Fruit fly (Drosophila melanogaster): ENCODE measurements around the gene CCT7.

DNA sequence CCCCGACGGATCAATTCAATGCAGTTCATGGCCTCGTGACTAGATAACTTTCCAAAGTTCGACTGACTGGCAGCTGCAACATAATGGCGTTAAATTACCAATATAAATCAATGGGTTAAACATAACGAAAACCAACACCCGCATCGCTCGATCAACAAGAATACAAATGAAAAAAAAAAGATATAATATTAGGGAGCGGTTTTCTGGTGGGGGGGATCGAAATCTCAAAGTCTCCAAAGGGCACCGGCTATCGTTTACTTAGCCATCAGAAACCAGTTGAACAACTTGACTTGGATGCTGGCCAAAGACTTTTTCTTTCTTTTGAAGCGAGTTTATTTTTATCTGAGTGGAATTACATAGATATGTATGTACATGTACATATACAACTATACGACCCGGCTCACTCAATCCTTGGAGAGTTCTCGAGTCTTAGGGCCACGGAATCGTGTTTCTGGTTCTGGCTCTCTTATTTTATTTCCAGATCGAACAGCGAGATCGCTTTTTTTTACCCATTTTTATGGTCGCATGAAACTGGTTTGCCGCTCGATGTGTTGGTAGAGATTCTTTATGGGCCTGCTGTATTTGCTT, 53.3 kb downstream of the CCT7 start:
- TF ChIP-seq fkh (GFP tag; optimal IDR thresholded peaks at IDR 0.05) (peak; percentile 16), Ets96B (tag; optimal IDR thresholded peaks at IDR 0.05) (peak; percentile 55), Sox102F (GFP tag; optimal IDR thresholded peaks at IDR 0.05) (peak; percentile 26), Ets21C (GFP tag; optimal IDR thresholded peaks at IDR 0.05) (no peak), eg (GFP tag; IDR thresholded peaks at IDR 0.05) (peak; percentile 45; the same call in 1 of the 3 replicates)
